Worm (Caenorhabditis elegans) whole organism, late embryonic: ENCODE data around the gene sbp-1.

ENCODE experiments used
- C08G9.2 ChIP-seq: sonication (generic microtip); optimal IDR thresholded peaks from 2 replicates; lab custom pipeline; 2016; ENCODE audit warnings: mild to moderate bottlenecking, missing genetic modification characterization, moderate library complexity, missing compliant biosample characterization
- K02D7.2 ChIP-seq: sonication (generic microtip); optimal IDR thresholded peaks from 2 replicates; lab custom pipeline; 2017; ENCODE audit warnings: mild to moderate bottlenecking, missing genetic modification characterization, missing compliant biosample characterization
- Y22D7AL.16 ChIP-seq: sonication (generic microtip); optimal IDR thresholded peaks from 2 replicates; lab custom pipeline; 2016; ENCODE audit warnings: missing genetic modification characterization, missing compliant biosample characterization
- ahr-1 ChIP-seq: sonication (generic microtip); optimal IDR thresholded peaks from 2 replicates; lab custom pipeline; 2016; ENCODE audit warnings: missing genetic modification characterization, missing compliant biosample characterization
- ama-1 ChIP-seq: fragments of 150-350 bp; optimal IDR thresholded peaks from 2 replicates; lab custom pipeline; 2014
- ceh-2 ChIP-seq: sonication (generic microtip); optimal IDR thresholded peaks from 2 replicates; lab custom pipeline; 2016; ENCODE audit warnings: missing genotype, missing genetic modification characterization, missing compliant biosample characterization
- ceh-22 ChIP-seq: sonication (generic microtip); optimal IDR thresholded peaks from 2 replicates; lab custom pipeline; 2017; ENCODE audit warnings: missing biosample characterization, missing genetic modification characterization
- ceh-24 ChIP-seq: sonication (generic microtip); optimal IDR thresholded peaks from 2 replicates; lab custom pipeline; 2016; ENCODE audit warnings: mild to moderate bottlenecking, missing genetic modification characterization, missing compliant biosample characterization
- ceh-31 ChIP-seq: sonication (generic microtip); optimal IDR thresholded peaks from 2 replicates; lab custom pipeline; 2016; ENCODE audit warnings: missing genetic modification characterization, missing compliant biosample characterization
- ceh-34 ChIP-seq: sonication (generic microtip); optimal IDR thresholded peaks from 2 replicates; lab custom pipeline; 2016; ENCODE audit warnings: mild to moderate bottlenecking, missing genetic modification characterization, missing compliant biosample characterization
- ceh-9 ChIP-seq: sonication (generic microtip); optimal IDR thresholded peaks from 2 replicates; lab custom pipeline; 2016; ENCODE audit warnings: mild to moderate bottlenecking, missing genetic modification characterization, inconsistent platforms, missing compliant biosample characterization
- che-1 ChIP-seq: sonication (generic microtip); optimal IDR thresholded peaks from 2 replicates; lab custom pipeline; 2016; ENCODE audit warnings: mild to moderate bottlenecking, missing genetic modification characterization, missing compliant biosample characterization
- dmd-4 ChIP-seq: sonication (generic microtip); optimal IDR thresholded peaks from 2 replicates; lab custom pipeline; 2016; ENCODE audit warnings: borderline replicate concordance, missing genetic modification characterization, missing compliant biosample characterization
- dve-1 ChIP-seq: sonication (generic microtip); optimal IDR thresholded peaks from 2 replicates; lab custom pipeline; 2017; ENCODE audit warnings: antibody characterized with exemption, mild to moderate bottlenecking, missing genetic modification characterization, missing compliant biosample characterization
- elt-4 ChIP-seq: sonication (generic microtip); optimal IDR thresholded peaks from 2 replicates; lab custom pipeline; 2016; ENCODE audit warnings: missing genetic modification characterization, missing compliant biosample characterization
- ets-4 ChIP-seq: sonication (generic microtip); optimal IDR thresholded peaks from 2 replicates; lab custom pipeline; 2016; ENCODE audit warnings: missing genetic modification characterization, missing compliant biosample characterization
- eyg-1 ChIP-seq: sonication (generic microtip); optimal IDR thresholded peaks from 2 replicates; lab custom pipeline; 2016; ENCODE audit warnings: missing genotype, missing genetic modification characterization, missing compliant biosample characterization
- fax-1 ChIP-seq: sonication (generic microtip); optimal IDR thresholded peaks from 2 replicates; lab custom pipeline; 2016; ENCODE audit warnings: missing genotype, missing genetic modification characterization, missing compliant biosample characterization
- fkh-10 ChIP-seq: fragments of 150-350 bp; optimal IDR thresholded peaks from 2 replicates; lab custom pipeline; 2014; ENCODE audit warnings: missing biosample characterization, missing genetic modification reagents, missing genetic modification characterization
- fkh-6 ChIP-seq: sonication (generic microtip); optimal IDR thresholded peaks from 2 replicates; lab custom pipeline; 2016; ENCODE audit warnings: missing genetic modification characterization, missing compliant biosample characterization
- gmeb-2 ChIP-seq: sonication (generic microtip); optimal IDR thresholded peaks from 2 replicates; lab custom pipeline; 2016; ENCODE audit warnings: missing genetic modification characterization, inconsistent platforms, missing compliant biosample characterization
- hlh-13 ChIP-seq: fragments of 200-800 bp; sonication (Bioruptor generic); optimal IDR thresholded peaks from 2 replicates; lab custom pipeline; 2018; ENCODE audit warnings: mild to moderate bottlenecking, missing genetic modification characterization, missing compliant biosample characterization
- hlh-15 ChIP-seq: sonication (generic microtip); optimal IDR thresholded peaks from 2 replicates; lab custom pipeline; 2016; ENCODE audit warnings: missing genetic modification characterization, missing compliant biosample characterization
- hlh-30 ChIP-seq: sonication (generic microtip); optimal IDR thresholded peaks from 2 replicates; lab custom pipeline; 2017; ENCODE audit warnings: antibody characterized with exemption, missing genetic modification characterization, missing compliant biosample characterization; ENCODE audit not compliant: insufficient read depth
- hlh-8 ChIP-seq: sonication (generic microtip); optimal IDR thresholded peaks from 2 replicates; lab custom pipeline; 2016; ENCODE audit warnings: missing genotype, missing genetic modification characterization, missing compliant biosample characterization
- lim-6 ChIP-seq: sonication (generic microtip); optimal IDR thresholded peaks from 2 replicates; lab custom pipeline; 2016; ENCODE audit warnings: missing genetic modification characterization, missing compliant biosample characterization
- madf-2 ChIP-seq: sonication (generic microtip); optimal IDR thresholded peaks from 2 replicates; lab custom pipeline; 2017; ENCODE audit warnings: missing genetic modification characterization, missing compliant biosample characterization
- nhr-232 ChIP-seq: sonication (generic microtip); optimal IDR thresholded peaks from 2 replicates; lab custom pipeline; 2016; ENCODE audit warnings: missing genetic modification characterization, missing compliant biosample characterization
- pag-3 ChIP-seq: sonication (generic microtip); optimal IDR thresholded peaks from 2 replicates; lab custom pipeline; 2016; ENCODE audit warnings: missing compliant biosample characterization, missing genetic modification characterization, borderline replicate concordance
- pax-1 ChIP-seq: fragments of 150-350 bp; optimal IDR thresholded peaks from 2 replicates; lab custom pipeline; 2014; ENCODE audit warnings: missing biosample characterization, missing genetic modification characterization
- pha-2 ChIP-seq: sonication (generic microtip); optimal IDR thresholded peaks from 2 replicates; lab custom pipeline; 2017; ENCODE audit warnings: mild to moderate bottlenecking, missing genetic modification characterization, missing compliant biosample characterization
- pha-4 ChIP-seq: fragments of 150-350 bp; optimal IDR thresholded peaks from 2 replicates; lab custom pipeline; 2018; ENCODE audit warnings: missing biosample characterization, missing genetic modification reagents, missing genetic modification characterization
- pqm-1 ChIP-seq: sonication (generic microtip); optimal IDR thresholded peaks from 2 replicates; lab custom pipeline; 2016; ENCODE audit warnings: missing genetic modification characterization, missing compliant biosample characterization
- pros-1 ChIP-seq: fragments of 150-350 bp; optimal IDR thresholded peaks from 2 replicates; lab custom pipeline; 2014; ENCODE audit warnings: missing biosample characterization, missing genetic modification reagents, missing genetic modification characterization
- ref-2 ChIP-seq: sonication (generic microtip); optimal IDR thresholded peaks from 2 replicates; lab custom pipeline; 2016; ENCODE audit warnings: missing genetic modification characterization, missing compliant biosample characterization
- sdc-2 ChIP-seq: sonication (generic microtip); optimal IDR thresholded peaks from 2 replicates; lab custom pipeline; 2016; ENCODE audit warnings: missing genotype, missing genetic modification characterization, missing compliant biosample characterization
- sox-2 ChIP-seq: fragments of 200-800 bp; sonication (Bioruptor generic); IDR thresholded peaks from 2 replicates; pipeline ENCODE4 v1.3.6; 2022; ENCODE audit warnings: missing genetic modification reagents, missing genetic modification characterization, missing compliant biosample characterization
- syd-9 ChIP-seq: sonication (generic microtip); optimal IDR thresholded peaks from 2 replicates; lab custom pipeline; 2016; ENCODE audit warnings: mild to moderate bottlenecking, missing genetic modification characterization, moderate library complexity, missing compliant biosample characterization
- tbx-7 ChIP-seq: sonication (generic microtip); optimal IDR thresholded peaks from 2 replicates; lab custom pipeline; 2016; ENCODE audit warnings: missing genotype, missing genetic modification characterization, missing compliant biosample characterization
- ttx-3 ChIP-seq: sonication (generic microtip); optimal IDR thresholded peaks from 2 replicates; lab custom pipeline; 2016; ENCODE audit warnings: missing genetic modification reagents, missing genetic modification characterization, missing compliant biosample characterization
- unc-55 ChIP-seq: sonication (generic microtip); optimal IDR thresholded peaks from 2 replicates; lab custom pipeline; 2017; ENCODE audit warnings: missing biosample characterization, missing genetic modification reagents, missing genetic modification characterization
- unc-86 ChIP-seq: sonication (generic microtip); optimal IDR thresholded peaks from 2 replicates; lab custom pipeline; 2016; ENCODE audit warnings: missing genetic modification characterization, missing compliant biosample characterization
- zip-5 ChIP-seq: sonication (generic microtip); optimal IDR thresholded peaks from 2 replicates; lab custom pipeline; 2016; ENCODE audit warnings: missing genetic modification characterization, missing compliant biosample characterization
- ztf-16 ChIP-seq: sonication (generic microtip); optimal IDR thresholded peaks from 2 replicates; lab custom pipeline; 2017; ENCODE audit warnings: missing genetic modification characterization, missing compliant biosample characterization

The sbp-1 gene

DNA sequence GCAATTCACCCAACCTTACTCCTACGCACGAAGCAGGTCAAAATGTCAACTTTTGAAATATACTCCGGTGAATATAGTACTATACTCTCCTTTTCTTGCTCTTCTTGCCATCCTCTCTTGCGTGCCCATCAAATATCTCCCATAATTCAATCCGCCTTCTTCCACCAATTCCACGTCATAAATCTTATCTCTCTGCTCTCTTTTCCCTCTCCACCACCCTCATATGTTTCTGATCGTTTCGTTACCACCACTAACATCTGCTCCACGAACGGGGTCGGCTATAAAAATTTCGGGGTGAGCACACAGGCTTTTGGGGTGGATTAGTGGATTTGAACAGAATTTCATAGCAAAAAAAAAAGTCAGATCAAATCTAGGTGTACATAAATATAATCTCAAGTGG lies 11.6 kb upstream of the sbp-1 start:
- peak; percentile 26 for TF ChIP-seq sdc-2
- TF ChIP-seq ahr-1: no peak
- peak; percentile 60 for TF ChIP-seq unc-55
- peak; percentile 88 for TF ChIP-seq hlh-8

DNA sequence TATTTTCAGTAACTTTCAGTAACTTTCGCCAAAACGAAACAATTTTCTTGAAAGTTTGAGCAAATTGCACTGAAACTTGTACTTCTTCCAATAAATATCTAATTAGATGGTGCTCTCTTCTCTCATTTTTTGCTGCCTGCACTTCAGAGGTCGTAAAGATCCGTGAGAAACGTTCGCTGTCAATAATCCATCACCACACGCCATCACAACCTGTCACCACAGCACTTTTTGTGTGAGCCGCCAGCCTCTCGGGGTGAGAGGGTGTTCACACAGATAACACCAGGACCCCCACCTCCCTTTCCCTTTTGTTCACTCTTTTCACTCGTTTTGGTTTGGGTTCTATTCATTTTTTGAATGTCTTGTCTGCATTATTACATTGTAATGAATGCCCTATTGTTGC lies 10.2 kb upstream of the sbp-1 start:
- TF ChIP-seq sdc-2 (no peak), syd-9 (tag; lab: Kevin White, UChicago) (no peak), tbx-7 (tag; lab: Kevin White, UChicago) (no peak), K02D7.2 (tag; lab: Kevin White, UChicago) (no peak), unc-55 (peak; percentile 96)

DNA sequence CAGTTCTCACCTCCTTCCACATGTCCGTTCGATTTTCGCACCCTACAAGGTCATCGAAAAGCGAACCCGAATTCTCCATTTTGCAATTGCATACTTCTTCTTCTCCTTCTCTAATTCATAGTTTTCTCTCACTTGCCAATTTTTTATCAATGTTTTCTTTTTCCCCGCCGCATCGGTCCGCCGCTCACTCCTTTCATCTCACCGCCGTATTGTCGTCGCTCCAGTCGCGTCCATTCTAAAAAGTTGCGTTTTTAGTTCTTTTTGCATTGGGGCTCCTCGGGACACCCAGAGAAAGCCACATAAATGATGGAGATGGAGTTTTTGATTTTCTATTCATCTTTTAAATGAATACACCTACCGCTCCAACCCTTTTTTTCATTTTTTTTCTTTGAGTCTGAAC lies 9.0 kb upstream of the sbp-1 start:
- TF ChIP-seq tbx-7 (tag; lab: Kevin White, UChicago): no peak
- no peak for TF ChIP-seq ttx-3 (tag; lab: Kevin White, UChicago)
- no peak for TF ChIP-seq ceh-34 (tag; lab: Kevin White, UChicago)
- TF ChIP-seq pha-4: no peak
- no peak for TF ChIP-seq hlh-15
- TF ChIP-seq pqm-1 (tag; lab: Kevin White, UChicago): no peak
- TF ChIP-seq ztf-16 (tag; lab: Kevin White, UChicago): no peak
- no peak for TF ChIP-seq ceh-2 (tag; lab: Kevin White, UChicago)
- TF ChIP-seq eyg-1 (tag; lab: Kevin White, UChicago): no peak
- TF ChIP-seq ets-4: no peak
- no peak for TF ChIP-seq lim-6 (tag; lab: Kevin White, UChicago)
- no peak for TF ChIP-seq gmeb-2
- TF ChIP-seq unc-55: no peak
- no peak for TF ChIP-seq ahr-1
- TF ChIP-seq fkh-6: no peak

DNA sequence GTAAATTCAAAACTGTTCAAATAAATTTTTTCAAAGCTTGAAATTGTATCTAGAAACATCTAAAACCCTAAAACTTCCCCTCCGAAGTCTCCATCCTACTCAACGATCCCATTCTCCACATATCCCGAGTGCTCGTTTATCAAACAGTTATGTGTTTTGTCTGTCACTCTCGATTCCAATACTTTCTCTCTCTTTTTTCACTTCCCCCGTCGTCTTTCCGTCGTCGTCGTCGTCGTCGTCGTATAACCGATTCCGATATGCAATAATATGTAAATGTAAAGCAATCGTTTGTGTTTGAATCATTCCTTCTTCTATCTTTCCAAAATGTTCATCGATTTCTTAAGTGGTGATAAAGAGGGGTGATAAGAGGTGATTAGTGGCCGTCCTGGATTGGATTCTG lies 6.0 kb upstream of the sbp-1 start:
- TF ChIP-seq elt-4 (tag; lab: Kevin White, UChicago) (no peak), ztf-16 (tag; lab: Kevin White, UChicago) (no peak), fax-1 (no peak), ref-2 (no peak), dmd-4 (no peak), ceh-22 (tag; lab: Kevin White, UChicago) (no peak), ceh-9 (tag; lab: Kevin White, UChicago) (no peak), ama-1 (lab: Kevin White, UChicago) (no peak), dve-1 (no peak), che-1 (no peak), madf-2 (tag; lab: Kevin White, UChicago) (no peak), hlh-13 (GFP tag; lab: Kevin White, UChicago) (no peak), pax-1 (tag; lab: Kevin White, UChicago) (no peak), unc-86 (no peak), Y22D7AL.16 (tag; lab: Kevin White, UChicago) (no peak), pha-4 (no peak), ceh-31 (tag; lab: Kevin White, UChicago) (no peak), pqm-1 (tag; lab: Kevin White, UChicago) (no peak), fkh-10 (GFP tag; lab: Kevin White, UChicago) (no peak)

DNA sequence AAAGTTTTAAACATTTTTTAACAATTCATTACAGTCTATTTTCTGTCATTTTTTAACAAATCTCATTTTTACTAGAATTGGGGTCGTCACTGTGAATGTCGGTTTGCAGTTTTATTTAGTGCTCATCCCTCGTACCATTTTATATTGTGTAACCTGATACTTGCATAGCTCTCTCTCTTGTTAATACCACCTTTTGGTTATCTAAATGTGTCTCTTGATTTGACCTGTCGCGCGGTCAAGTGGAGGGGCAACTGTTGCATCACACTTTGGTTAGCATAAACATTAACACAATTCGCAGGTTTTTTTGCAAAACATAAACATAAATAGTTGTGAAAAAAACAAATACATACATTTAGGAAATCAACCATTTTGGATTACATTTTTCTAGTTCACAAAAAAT lies 4.5 kb upstream of the sbp-1 start:
- TF ChIP-seq K02D7.2 (tag; lab: Kevin White, UChicago) (no peak), ceh-34 (tag; lab: Kevin White, UChicago) (peak; percentile 81)

DNA sequence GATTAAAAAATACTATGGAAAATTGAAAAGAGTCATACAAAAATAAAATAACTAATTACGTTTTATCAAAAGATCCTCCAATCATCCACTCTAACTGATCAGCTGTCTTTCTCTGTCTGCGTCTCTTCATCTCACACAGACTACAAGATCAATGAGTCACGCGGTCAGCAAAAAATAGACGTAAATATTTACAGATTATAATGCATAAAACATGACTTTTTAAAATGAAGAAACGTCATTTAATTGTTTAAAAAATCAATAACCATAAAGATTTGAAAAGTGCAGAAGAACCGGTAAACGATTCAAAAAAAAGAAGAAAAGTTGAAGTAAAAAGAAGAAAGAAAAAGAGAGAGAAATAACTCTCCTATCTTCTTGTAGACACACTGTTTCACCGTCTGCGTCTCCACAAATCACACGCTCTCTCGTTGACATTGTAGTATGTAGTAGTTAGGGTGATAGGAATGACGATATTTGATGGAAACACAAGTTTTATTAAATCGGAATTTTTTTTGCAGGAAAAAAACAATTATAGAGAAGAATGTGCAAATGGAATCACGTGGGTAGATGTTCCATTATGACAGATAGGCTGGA lies 2.5 kb upstream of the sbp-1 start:
- TF ChIP-seq pag-3 (tag; lab: Kevin White, UChicago) (no peak), madf-2 (tag; lab: Kevin White, UChicago) (no peak), pha-2 (tag; lab: Kevin White, UChicago) (no peak), sox-2 (GFP tag; lab: Robert Waterston, UW) (no peak), nhr-232 (tag; lab: Kevin White, UChicago) (no peak), pha-4 (no peak), hlh-30 (tag; lab: Kevin White, UChicago) (peak; percentile 57), tbx-7 (tag; lab: Kevin White, UChicago) (no peak), ama-1 (lab: Kevin White, UChicago) (no peak), zip-5 (tag; lab: Kevin White, UChicago) (no peak), gmeb-2 (no peak), che-1 (no peak), ceh-24 (no peak), dve-1 (no peak), unc-55 (peak; percentile 20), pros-1 (tag; lab: Kevin White, UChicago) (no peak), C08G9.2 (tag; lab: Kevin White, UChicago) (no peak), fkh-10 (GFP tag; lab: Kevin White, UChicago) (no peak)
- TF ChIP-seq, all 69 proteins: peak for 2
